Worm (Caenorhabditis elegans) whole organism, mixed stage, embryonic: ENCODE data around the gene daf-18.
A peak's percentile ranks its signal among the peaks of the same experiment; 100 is the strongest.

Experiments used
- M03D4.4 ChIP-seq: sonication (generic microtip); optimal IDR thresholded peaks from 2 replicates; lab custom pipeline; 2017; ENCODE audit warnings: mild to moderate bottlenecking, missing genetic modification characterization, missing compliant biosample characterization
- bed-3 ChIP-seq: fragments of 200-800 bp; sonication (Bioruptor generic); optimal IDR thresholded peaks from 3 replicates; lab custom pipeline; 2018; ENCODE audit warnings: mild to moderate bottlenecking, missing genetic modification characterization, moderate library complexity, missing compliant biosample characterization
- blmp-1 ChIP-seq: fragments of 150-350 bp; optimal IDR thresholded peaks from 2 replicates; lab custom pipeline; 2014; ENCODE audit warnings: missing biosample characterization, missing genetic modification characterization
- ceh-39 ChIP-seq: fragments of 150-350 bp; optimal IDR thresholded peaks from 2 replicates; lab custom pipeline; 2014; ENCODE audit warnings: missing biosample characterization, missing genetic modification characterization
- ceh-43 ChIP-seq: fragments of 200-800 bp; sonication (Bioruptor generic); optimal IDR thresholded peaks from 2 replicates; lab custom pipeline; 2018; ENCODE audit warnings: mild to moderate bottlenecking, missing genetic modification characterization, moderate library complexity, missing compliant biosample characterization
- ces-1 ChIP-seq: fragments of 150-350 bp; optimal IDR thresholded peaks from 2 replicates; lab custom pipeline; 2014; ENCODE audit warnings: missing biosample characterization, missing genetic modification reagents, missing genetic modification characterization
- drap-1 ChIP-seq: fragments of 200-800 bp; sonication (Bioruptor generic); optimal IDR thresholded peaks from 3 replicates; lab custom pipeline; 2018; ENCODE audit warnings: mild to moderate bottlenecking, missing genetic modification characterization, missing compliant biosample characterization
- elt-1 ChIP-seq: sonication (generic microtip); optimal IDR thresholded peaks from 2 replicates; lab custom pipeline; 2017; ENCODE audit warnings: missing genetic modification characterization, mild to moderate bottlenecking, missing compliant biosample characterization, antibody characterized with exemption, moderate library complexity, borderline replicate concordance; ENCODE audit not compliant: insufficient read depth
- elt-3 ChIP-seq: fragments of 150-350 bp; optimal IDR thresholded peaks from 2 replicates; lab custom pipeline; 2014; ENCODE audit warnings: missing biosample characterization, missing genetic modification characterization
- flh-1 ChIP-seq: fragments of 200-800 bp; sonication (Bioruptor generic); optimal IDR thresholded peaks from 2 replicates; lab custom pipeline; 2018; ENCODE audit warnings: mild to moderate bottlenecking, missing genetic modification characterization, moderate library complexity, missing compliant biosample characterization
- hlh-1 ChIP-seq: fragments of 150-350 bp; optimal IDR thresholded peaks from 2 replicates; lab custom pipeline; 2014; ENCODE audit warnings: missing biosample characterization, missing genetic modification reagents, missing genetic modification characterization
- lin-13 ChIP-seq: fragments of 150-350 bp; optimal IDR thresholded peaks from 2 replicates; lab custom pipeline; 2014; ENCODE audit warnings: missing biosample characterization, missing genetic modification characterization
- lin-32 ChIP-seq: fragments of 200-800 bp; sonication (Bioruptor generic); optimal IDR thresholded peaks from 2 replicates; lab custom pipeline; 2018; ENCODE audit warnings: mild to moderate bottlenecking, missing genetic modification characterization, missing compliant biosample characterization
- lsy-2 ChIP-seq: fragments of 150-350 bp; optimal IDR thresholded peaks from 2 replicates; lab custom pipeline; 2014; ENCODE audit warnings: missing biosample characterization, missing genetic modification characterization
- mab-5 ChIP-seq: fragments of 150-350 bp; optimal IDR thresholded peaks from 2 replicates; lab custom pipeline; 2014; ENCODE audit warnings: missing biosample characterization, missing genetic modification characterization
- mep-1 ChIP-seq: fragments of 150-350 bp; optimal IDR thresholded peaks from 2 replicates; lab custom pipeline; 2017; ENCODE audit warnings: missing biosample characterization, missing genetic modification reagents, missing genetic modification characterization, inconsistent platforms
- mls-2 ChIP-seq: sonication (generic microtip); optimal IDR thresholded peaks from 2 replicates; lab custom pipeline; 2016; ENCODE audit warnings: mild to moderate bottlenecking, missing genetic modification characterization, moderate library complexity, missing compliant biosample characterization
- nhr-2 ChIP-seq: fragments of 150-350 bp; optimal IDR thresholded peaks from 2 replicates; lab custom pipeline; 2014; ENCODE audit warnings: missing biosample characterization, missing genetic modification characterization
- nhr-237 ChIP-seq: fragments of 150-350 bp; optimal IDR thresholded peaks from 2 replicates; lab custom pipeline; 2014; ENCODE audit warnings: missing biosample characterization, missing genetic modification characterization
- nhr-28 ChIP-seq: fragments of 150-350 bp; optimal IDR thresholded peaks from 2 replicates; lab custom pipeline; 2014; ENCODE audit warnings: missing biosample characterization, missing genetic modification characterization
- nhr-76 ChIP-seq: sonication (generic microtip); optimal IDR thresholded peaks from 2 replicates; lab custom pipeline; 2017; ENCODE audit warnings: missing biosample characterization, missing genetic modification characterization
- sem-2 ChIP-seq: fragments of 200-800 bp; sonication (Bioruptor generic); optimal IDR thresholded peaks from 2 replicates; lab custom pipeline; 2018; ENCODE audit warnings: mild to moderate bottlenecking, missing genetic modification characterization, missing compliant biosample characterization
- snpc-4 ChIP-seq: fragments of 150-350 bp; optimal IDR thresholded peaks from 2 replicates; lab custom pipeline; 2014; ENCODE audit warnings: missing biosample characterization, missing genetic modification characterization
- tbx-8 ChIP-seq: fragments of 200-800 bp; sonication (Bioruptor generic); optimal IDR thresholded peaks from 2 replicates; lab custom pipeline; 2018; ENCODE audit warnings: mild to moderate bottlenecking, missing genetic modification characterization, moderate library complexity, missing compliant biosample characterization
- unc-120 ChIP-seq: sonication (generic microtip); optimal IDR thresholded peaks from 2 replicates; lab custom pipeline; 2017; ENCODE audit warnings: missing genetic modification characterization, missing compliant biosample characterization; ENCODE audit not compliant: poor library complexity, severe bottlenecking
- unc-39 ChIP-seq: fragments of 150-350 bp; optimal IDR thresholded peaks from 2 replicates; lab custom pipeline; 2014; ENCODE audit warnings: missing biosample characterization, missing genetic modification characterization
- unc-62 ChIP-seq: fragments of 150-350 bp; optimal IDR thresholded peaks from 2 replicates; lab custom pipeline; 2014; ENCODE audit warnings: missing biosample characterization, missing genetic modification reagents, missing genetic modification characterization
- zip-8 ChIP-seq: fragments of 150-350 bp; optimal IDR thresholded peaks from 2 replicates; lab custom pipeline; 2014; ENCODE audit warnings: missing biosample characterization, missing genetic modification characterization
- ztf-11 ChIP-seq: fragments of 150-350 bp; optimal IDR thresholded peaks from 2 replicates; lab custom pipeline; 2014; ENCODE audit warnings: missing biosample characterization, missing genetic modification characterization

daf-18 gene

DNA sequence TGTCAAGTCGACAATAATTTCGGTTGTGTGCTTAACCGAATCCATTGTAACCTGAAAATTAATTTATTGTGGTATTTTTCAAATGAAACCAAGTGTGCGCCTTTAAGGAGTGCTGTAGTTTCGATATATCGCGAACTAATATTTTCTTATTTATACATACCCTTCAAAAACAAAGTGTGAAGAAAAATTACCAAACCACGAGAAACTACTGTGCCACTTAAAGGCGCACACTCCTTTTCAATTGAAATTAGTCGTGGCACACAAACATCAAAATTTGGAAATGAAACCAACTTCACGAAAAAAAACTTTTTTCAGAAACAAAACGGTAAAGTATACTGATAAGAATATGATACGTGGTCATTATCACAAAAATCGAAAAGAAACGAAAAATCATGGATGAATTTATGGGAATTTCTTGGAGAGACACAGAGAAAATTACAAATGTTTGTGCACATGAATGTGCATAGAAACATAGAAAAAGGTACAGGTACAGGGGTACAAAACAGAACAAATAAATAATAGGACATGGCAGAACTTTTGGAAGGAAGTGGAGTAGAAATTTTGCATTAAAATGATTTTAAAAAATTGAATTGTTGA, 41.7 kb downstream of the daf-18 start, which contains the start of gene spl-1:
TSS of gene spl-1 (minus strand) at position 51 of the 597 bp plus-strand sequence.
- TF ChIP-seq unc-39 (tag; lab: Kevin White, UChicago) (no peak), nhr-237 (tag; lab: Kevin White, UChicago) (no peak)

DNA sequence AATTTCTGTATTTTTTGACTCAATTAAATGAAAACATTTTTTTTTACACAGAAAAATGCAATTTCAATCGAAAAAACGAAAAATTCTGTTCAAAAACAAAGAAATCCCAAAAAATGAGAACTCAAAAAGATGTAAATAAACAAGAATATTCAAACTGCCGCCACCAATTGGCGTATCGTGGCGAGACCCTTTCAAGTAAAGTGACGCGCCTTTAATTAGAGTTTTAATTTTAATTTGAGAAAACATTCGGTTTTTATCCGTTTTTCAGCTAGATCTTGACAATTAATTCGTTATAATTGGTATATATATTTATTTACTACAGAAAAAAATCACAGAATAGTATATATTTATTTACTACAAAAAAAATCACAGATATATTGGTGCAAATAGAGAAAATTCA, 45.4 kb downstream of the daf-18 start:
- TF ChIP-seq ceh-43 (GFP tag; lab: Kevin White, UChicago) = peak; percentile 7
- no peak for TF ChIP-seq unc-39 (tag; lab: Kevin White, UChicago)

DNA sequence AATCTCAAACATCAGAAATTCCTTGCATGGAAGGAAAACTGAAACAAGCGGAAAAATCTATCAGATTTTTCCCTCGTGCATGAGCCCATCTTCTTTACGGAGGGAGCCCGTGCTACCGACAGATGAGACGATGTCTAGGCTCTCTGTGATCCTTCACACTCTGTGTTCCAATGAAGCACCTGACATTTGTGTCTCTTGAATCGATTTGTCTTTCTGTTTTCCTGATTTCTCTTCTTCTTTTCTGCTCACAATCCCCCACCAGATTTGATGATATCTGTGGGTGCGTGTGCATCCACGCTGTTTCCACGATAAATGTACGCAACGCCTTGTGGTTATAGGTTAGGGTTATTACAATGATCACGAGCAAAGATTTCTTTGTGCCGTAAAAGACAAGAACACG, 46.1 kb downstream of the daf-18 start:
- TF ChIP-seq unc-120 (tag; lab: Kevin White, UChicago) (peak; percentile 82), mep-1 (no peak), hlh-1 (tag; lab: Kevin White, UChicago) (peak; percentile 94), ztf-11 (tag; lab: Kevin White, UChicago) (no peak), ces-1 (GFP tag; lab: Kevin White, UChicago) (no peak)

DNA sequence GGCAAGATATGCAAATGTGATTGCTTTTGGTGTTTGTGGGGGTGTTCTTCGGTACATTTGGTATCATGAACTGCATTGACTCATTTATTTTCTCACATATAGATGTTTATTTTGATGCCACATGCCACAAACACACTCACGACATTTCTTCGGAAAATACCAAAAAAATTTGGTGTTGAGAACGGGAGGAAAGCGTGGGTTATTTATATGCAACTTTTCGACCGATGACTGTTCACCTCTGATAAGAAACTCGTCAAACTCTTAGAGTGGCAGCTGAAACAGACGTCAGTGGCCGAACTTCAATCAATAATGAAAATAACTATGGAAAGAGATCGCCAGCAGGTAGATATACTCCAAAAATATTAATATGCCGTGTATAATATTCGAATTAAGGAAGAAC, 46.6 kb downstream of the daf-18 start:
- TF ChIP-seq mep-1 (no peak), M03D4.4 (tag; lab: Kevin White, UChicago) (no peak), nhr-76 (tag; lab: Kevin White, UChicago) (no peak), hlh-1 (tag; lab: Kevin White, UChicago) (no peak), mls-2 (no peak), nhr-28 (tag; lab: Kevin White, UChicago) (no peak), snpc-4 (tag; lab: Kevin White, UChicago) (no peak), zip-8 (tag; lab: Kevin White, UChicago) (no peak), ces-1 (GFP tag; lab: Kevin White, UChicago) (no peak), elt-3 (tag; lab: Kevin White, UChicago) (no peak), unc-39 (tag; lab: Kevin White, UChicago) (no peak), mab-5 (tag; lab: Kevin White, UChicago) (no peak), tbx-8 (GFP tag; lab: Kevin White, UChicago) (no peak), bed-3 (GFP tag; lab: Kevin White, UChicago) (no peak)

ce11 chrIV:377791-378190, 47.2 kb downstream of the daf-18 start:
- TF ChIP-seq elt-1 (tag; lab: Kevin White, UChicago) (no peak), lsy-2 (tag; lab: Kevin White, UChicago) (no peak), blmp-1 (tag; lab: Kevin White, UChicago) (no peak), unc-120 (tag; lab: Kevin White, UChicago) (no peak), nhr-237 (tag; lab: Kevin White, UChicago) (no peak), unc-39 (tag; lab: Kevin White, UChicago) (no peak), hlh-1 (tag; lab: Kevin White, UChicago) (no peak), snpc-4 (tag; lab: Kevin White, UChicago) (no peak), flh-1 (GFP tag; lab: Kevin White, UChicago) (no peak), sem-2 (GFP tag; lab: Kevin White, UChicago) (no peak), nhr-28 (tag; lab: Kevin White, UChicago) (no peak), elt-3 (tag; lab: Kevin White, UChicago) (no peak), nhr-76 (tag; lab: Kevin White, UChicago) (no peak), mls-2 (no peak), ceh-39 (no peak), lin-32 (GFP tag; lab: Kevin White, UChicago) (no peak), drap-1 (no peak), ztf-11 (tag; lab: Kevin White, UChicago) (no peak), unc-62 (GFP tag; lab: Kevin White, UChicago) (no peak)

ce11 chrIV:375915-376314, 49.1 kb downstream of the daf-18 start, which contains the start of gene fln-1:
TSS of gene fln-1 (minus strand) at chrIV:376015.
- TF ChIP-seq M03D4.4 (tag; lab: Kevin White, UChicago) (no peak), nhr-237 (tag; lab: Kevin White, UChicago) (no peak), hlh-1 (tag; lab: Kevin White, UChicago) (no peak), nhr-2 (tag; lab: Kevin White, UChicago) (no peak), ztf-11 (tag; lab: Kevin White, UChicago) (no peak), lin-13 (no peak)
